Worm (Caenorhabditis elegans): ENCODE data around the gene pdha-1.

DNA sequence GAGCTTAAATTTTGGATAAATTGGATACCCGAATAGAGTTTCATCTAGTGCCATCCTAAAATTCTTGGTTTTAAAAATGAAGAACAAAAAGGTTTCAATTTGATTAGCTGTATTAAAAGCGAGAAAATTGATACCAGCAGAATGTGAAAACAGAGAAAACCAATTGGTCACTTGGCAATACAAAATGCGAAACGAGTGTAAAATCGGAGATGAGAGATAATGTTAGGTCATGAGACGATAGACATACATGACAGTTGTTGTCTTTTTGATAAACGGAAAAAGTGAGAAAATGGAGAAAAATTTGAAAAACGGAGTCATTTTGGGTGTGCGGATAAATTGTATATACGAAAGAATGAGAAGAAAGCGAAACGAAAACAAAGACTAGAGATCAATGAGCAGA lies 38.9 kb downstream of the pdha-1 start, which contains the start of gene sfxn-5:
- TF ChIP-seq ztf-11 (tag; optimal IDR thresholded peaks at IDR 0.05) (no peak), lin-13 (tag; optimal IDR thresholded peaks at IDR 0.05) (no peak), ham-2 (GFP tag; optimal IDR thresholded peaks at IDR 0.05) (no peak), nhr-12 (tag; optimal IDR thresholded peaks at IDR 0.05) (no peak), sptf-1 (tag; optimal IDR thresholded peaks at IDR 0.05) (no peak), unc-62 (GFP tag; optimal IDR thresholded peaks at IDR 0.05) (peak; percentile 4), blmp-1 (tag; optimal IDR thresholded peaks at IDR 0.05) (no peak), pha-4 (tag; optimal IDR thresholded peaks at IDR 0.05) (no peak), mep-1 (tag; optimal IDR thresholded peaks at IDR 0.05) (no peak), lsy-2 (tag; optimal IDR thresholded peaks at IDR 0.05) (no peak)

All from whole organism, mixed stage, embryonic.